Worm (Caenorhabditis elegans) whole organism, L4 larva: ENCODE results near the gene ZC487.2.

Experiments used
- F10B5.3 ChIP-seq: sonication (generic microtip); optimal IDR thresholded peaks from 2 replicates; lab custom pipeline; 2016; ENCODE audit warnings: mild to moderate bottlenecking, missing genetic modification characterization, missing compliant biosample characterization
- F37D6.2 ChIP-seq: sonication (generic microtip); optimal IDR thresholded peaks from 2 replicates; lab custom pipeline; 2016; ENCODE audit warnings: mild to moderate bottlenecking, missing genetic modification characterization, missing compliant biosample characterization
- T20F7.1 ChIP-seq: fragments of 200-800 bp; sonication (Bioruptor generic); optimal IDR thresholded peaks from 2 replicates; lab custom pipeline; 2018; ENCODE audit warnings: mild to moderate bottlenecking, missing genetic modification characterization, missing compliant biosample characterization
- ZK546.5 ChIP-seq, 2 experiments: sonication (generic microtip); optimal IDR thresholded peaks; 2 replicates each; lab custom pipeline; 2017; ENCODE audit warnings: missing biosample characterization in 2 of 2, missing genetic modification characterization in 2 of 2
- aly-2 ChIP-seq: sonication (generic microtip); optimal IDR thresholded peaks from 2 replicates; lab custom pipeline; 2018; ENCODE audit warnings: missing biosample characterization, missing genetic modification characterization
- lin-13 ChIP-seq: fragments of 150-350 bp; optimal IDR thresholded peaks from 2 replicates; lab custom pipeline; 2014; ENCODE audit warnings: missing biosample characterization, missing genetic modification reagents, missing genetic modification characterization
- nhr-11 ChIP-seq: fragments of 150-350 bp; optimal IDR thresholded peaks from 2 replicates; lab custom pipeline; 2014; ENCODE audit warnings: missing biosample characterization, missing genetic modification characterization
- nhr-237 ChIP-seq: sonication (generic microtip); optimal IDR thresholded peaks from 2 replicates; lab custom pipeline; 2017; ENCODE audit warnings: missing biosample characterization, missing genetic modification characterization
- sdz-12 ChIP-seq: fragments of 200-800 bp; sonication (Bioruptor generic); optimal IDR thresholded peaks from 2 replicates; lab custom pipeline; 2018; ENCODE audit warnings: mild to moderate bottlenecking, missing genetic modification characterization, missing compliant biosample characterization
- unc-62 ChIP-seq, 3 experiments: fragments of 150-350 bp in 1 of 3; sonication (generic microtip); optimal IDR thresholded peaks in 2 of 3; peaks in 1 of 3; 1 replicate in 1 of 3; 2 replicates in 2 of 3; lab custom pipeline; 2014 to 2017; ENCODE audit warnings: missing biosample characterization in 3 of 3, missing genetic modification characterization in 3 of 3, missing genetic modification reagents in 3 of 3, missing genotype in 1 of 3
- zip-11 ChIP-seq: fragments of 200-800 bp; sonication (Bioruptor generic); IDR thresholded peaks from 2 replicates; pipeline ENCODE4 v1.3.6; 2022; ENCODE audit warnings: missing genetic modification characterization, missing compliant biosample characterization
- ztf-11 ChIP-seq: fragments of 150-350 bp; optimal IDR thresholded peaks from 2 replicates; lab custom pipeline; 2014; ENCODE audit warnings: missing biosample characterization, missing genetic modification characterization

ce11 chrV:6762361-6762760 is 40.1 kb upstream of the ZC487.2 start, which contains the start of gene T25F10.4:
- no peak for TF ChIP-seq zip-11 (GFP tag; lab: Robert Waterston, UW)
- no peak for TF ChIP-seq ztf-11 (tag; lab: Kevin White, UChicago)
- no peak for TF ChIP-seq nhr-237
- TF ChIP-seq unc-62 (GFP tag; optimal IDR thresholded peaks at IDR 0.05 in 1 of 2; lab: Kevin White, UChicago), result no peak
- no peak for TF ChIP-seq unc-62 (tag; optimal IDR thresholded peaks at IDR 0.05; lab: Kevin White, UChicago)
- TF ChIP-seq T20F7.1, result no peak
- no peak for TF ChIP-seq lin-13 (GFP tag; lab: Kevin White, UChicago)
- no peak for TF ChIP-seq F10B5.3
- TF ChIP-seq aly-2, result no peak
- no peak for TF ChIP-seq sdz-12 (GFP tag; lab: Kevin White, UChicago)
- TF ChIP-seq ZK546.5 (tag; optimal IDR thresholded peaks at IDR 0.05; lab: Kevin White, UChicago), result no peak
- no peak for TF ChIP-seq F37D6.2
- no peak for TF ChIP-seq nhr-11 (tag; lab: Kevin White, UChicago)
